Fruit fly (Drosophila melanogaster) whole organism, wandering third instar larva: ENCODE data around the gene CG12116.

ENCODE experiments used
- Abd-B ChIP-seq: fragments of >200 bp; optimal IDR thresholded peaks from 2 replicates; lab custom pipeline; 2017; ENCODE audit warnings: missing biosample characterization, missing genetic modification characterization
- CG32264 ChIP-seq: fragments of 200-800 bp; sonication (Bioruptor generic); optimal IDR thresholded peaks from 2 replicates; lab custom pipeline; 2016; ENCODE audit warnings: missing biosample characterization, missing genetic modification characterization
- CG9705 ChIP-seq: fragments of 200-800 bp; sonication (Bioruptor generic); optimal IDR thresholded peaks from 2 replicates; lab custom pipeline; 2018; ENCODE audit warnings: missing biosample characterization, mild to moderate bottlenecking, missing genetic modification characterization
- CrebA ChIP-seq: fragments of 200-800 bp; sonication (Bioruptor generic); optimal IDR thresholded peaks from 2 replicates; lab custom pipeline; 2016; ENCODE audit warnings: missing biosample characterization, mild to moderate bottlenecking, missing genetic modification characterization, borderline replicate concordance
- Dfd ChIP-seq: fragments of >200 bp; optimal IDR thresholded peaks from 2 replicates; lab custom pipeline; 2017; ENCODE audit warnings: missing biosample characterization, missing genetic modification characterization
- Dif ChIP-seq: fragments of 200-275, 200-300 bp; sonication (Bioruptor generic); optimal IDR thresholded peaks from 2 replicates; lab custom pipeline; 2018; ENCODE audit warnings: missing biosample characterization, missing genetic modification characterization; ENCODE audit not compliant: partially characterized antibody
- GATAd ChIP-seq: sonication (Bioruptor generic); optimal IDR thresholded peaks from 2 replicates; lab custom pipeline; 2016; ENCODE audit warnings: missing biosample characterization, missing genetic modification characterization
- HLH106 ChIP-seq: fragments of 200-800 bp; optimal IDR thresholded peaks from 3 replicates; lab custom pipeline; 2019; ENCODE audit warnings: missing biosample characterization, mild to moderate bottlenecking, missing genetic modification characterization, moderate library complexity
- Hnf4 ChIP-seq: fragments of 200-800 bp; sonication (Bioruptor generic); optimal IDR thresholded peaks from 2 replicates; lab custom pipeline; 2016; ENCODE audit warnings: missing biosample characterization, mild to moderate bottlenecking, missing genetic modification characterization
- Hr78 ChIP-seq: fragments of >200 bp; optimal IDR thresholded peaks from 2 replicates; lab custom pipeline; 2017; ENCODE audit warnings: missing biosample characterization, missing genetic modification characterization
- Hr83 ChIP-seq: fragments of 200-300 bp; sonication (Bioruptor generic); optimal IDR thresholded peaks from 2 replicates; lab custom pipeline; 2016; ENCODE audit warnings: missing biosample characterization, mild to moderate bottlenecking, missing genetic modification characterization, moderate library complexity; ENCODE audit not compliant: poor library complexity, severe bottlenecking
- Jra ChIP-seq: sonication (Bioruptor generic); optimal IDR thresholded peaks from 2 replicates; lab custom pipeline; 2016; ENCODE audit warnings: missing biosample characterization, missing genetic modification characterization
- Mio ChIP-seq: sonication (Bioruptor generic); optimal IDR thresholded peaks from 2 replicates; lab custom pipeline; 2016; ENCODE audit warnings: missing biosample characterization, missing genetic modification characterization
- Myc ChIP-seq: fragments of >200 bp; optimal IDR thresholded peaks from 2 replicates; lab custom pipeline; 2017
- N ChIP-seq: fragments of >200 bp; optimal IDR thresholded peaks from 2 replicates; lab custom pipeline; 2018; ENCODE audit warnings: missing biosample characterization, missing external identifiers, missing genetic modification characterization
- OdsH ChIP-seq: fragments of 200-800 bp; sonication (Bioruptor generic); optimal IDR thresholded peaks from 2 replicates; lab custom pipeline; 2016; ENCODE audit warnings: missing biosample characterization, mild to moderate bottlenecking, missing genetic modification characterization
- Rel ChIP-seq, 2 experiments: fragments of 200-800 bp; sonication (Bioruptor generic) in 1 of 2; optimal IDR thresholded peaks; 2 replicates in 1 of 2; 3 replicates in 1 of 2; lab custom pipeline; 2016 to 2019; ENCODE audit warnings: mild to moderate bottlenecking in 2 of 2, missing biosample characterization in 2 of 2, missing genetic modification characterization in 2 of 2, moderate library complexity in 1 of 2
- Sp1 ChIP-seq: fragments of 200-800 bp; sonication (Bioruptor generic); optimal IDR thresholded peaks from 3 replicates; lab custom pipeline; 2019; ENCODE audit warnings: missing biosample characterization, mild to moderate bottlenecking, missing genetic modification characterization, moderate library complexity
- br ChIP-seq: fragments of 200-800 bp; sonication (Bioruptor generic); optimal IDR thresholded peaks from 2 replicates; lab custom pipeline; 2016; ENCODE audit warnings: missing biosample characterization, missing genetic modification characterization
- dl ChIP-seq, 2 experiments: fragments of 175-275, 200-275 bp in 1 of 2; fragments of 200-275 bp in 1 of 2; sonication (Bioruptor generic); optimal IDR thresholded peaks; lab custom pipeline; 2018; ENCODE audit warnings: mild to moderate bottlenecking in 2 of 2, missing biosample characterization in 2 of 2, missing genetic modification characterization in 2 of 2, moderate library complexity in 2 of 2; ENCODE audit not compliant: partially characterized antibody in 2 of 2, insufficient read depth in 1 of 2
- dsf ChIP-seq: sonication (Bioruptor generic); optimal IDR thresholded peaks from 2 replicates; lab custom pipeline; 2016; ENCODE audit warnings: missing biosample characterization, missing genetic modification characterization, borderline replicate concordance
- ey ChIP-seq: fragments of 200-800 bp; sonication (Bioruptor generic); optimal IDR thresholded peaks from 2 replicates; lab custom pipeline; 2016; ENCODE audit warnings: missing biosample characterization, missing genetic modification characterization
- fru ChIP-seq: fragments of 200-800 bp; sonication (Bioruptor generic); optimal IDR thresholded peaks from 3 replicates; lab custom pipeline; 2016; ENCODE audit warnings: missing biosample characterization, mild to moderate bottlenecking, missing genetic modification characterization
- h ChIP-seq: fragments of 200-800 bp; sonication (Bioruptor generic); optimal IDR thresholded peaks from 3 replicates; lab custom pipeline; 2016; ENCODE audit warnings: missing biosample characterization, mild to moderate bottlenecking, missing genetic modification characterization
- jim ChIP-seq: fragments of 175-275, 200-325 bp; sonication (Bioruptor generic); optimal IDR thresholded peaks from 2 replicates; lab custom pipeline; 2016; ENCODE audit warnings: missing biosample characterization, mild to moderate bottlenecking, missing genetic modification characterization
- lola ChIP-seq: fragments of >200 bp; optimal IDR thresholded peaks from 2 replicates; lab custom pipeline; 2017; ENCODE audit warnings: missing biosample characterization, missing genetic modification characterization
- pan ChIP-seq: fragments of >200 bp; optimal IDR thresholded peaks from 2 replicates; lab custom pipeline; 2017
- psq ChIP-seq: fragments of 200-800 bp; sonication (Bioruptor generic); optimal IDR thresholded peaks from 3 replicates; lab custom pipeline; 2017; ENCODE audit warnings: missing biosample characterization, mild to moderate bottlenecking, missing genetic modification characterization, moderate library complexity
- rgr ChIP-seq: fragments of 200-800 bp; sonication (Bioruptor generic); optimal IDR thresholded peaks from 3 replicates; lab custom pipeline; 2016; ENCODE audit warnings: missing biosample characterization, mild to moderate bottlenecking, missing genetic modification characterization
- sage ChIP-seq: fragments of 200-800 bp; sonication (Bioruptor generic); optimal IDR thresholded peaks from 2 replicates; lab custom pipeline; 2016; ENCODE audit warnings: missing biosample characterization, mild to moderate bottlenecking, missing genetic modification characterization
- sv ChIP-seq: fragments of 200-800 bp; sonication (Bioruptor generic); optimal IDR thresholded peaks from 3 replicates; lab custom pipeline; 2016; ENCODE audit warnings: missing biosample characterization, missing genetic modification characterization
- tai ChIP-seq: sonication (Bioruptor generic); optimal IDR thresholded peaks from 2 replicates; lab custom pipeline; 2016; ENCODE audit warnings: missing biosample characterization, missing genetic modification characterization
- usp ChIP-seq: fragments of >200 bp; optimal IDR thresholded peaks from 2 replicates; lab custom pipeline; 2017; ENCODE audit warnings: missing biosample characterization, missing genetic modification characterization

Gene CG12116

dm6 chrX:8490291-8490975 lies 21.6 kb upstream of the CG12116 start:
- TF ChIP-seq Hnf4 (GFP tag; lab: Kevin White, UChicago), result no peak
- TF ChIP-seq tai (GFP tag; lab: Kevin White, UChicago), result no peak
- TF ChIP-seq h (GFP tag; lab: Kevin White, UChicago), result no peak
- no peak for TF ChIP-seq br (GFP tag; lab: Kevin White, UChicago)
- no peak for TF ChIP-seq sage (GFP tag; lab: Kevin White, UChicago)
- no peak for TF ChIP-seq jim (GFP tag; lab: Kevin White, UChicago)
- no peak for TF ChIP-seq psq (GFP tag; lab: Kevin White, UChicago)
- no peak for TF ChIP-seq Abd-B (GFP tag; lab: Kevin White, UChicago)
- TF ChIP-seq Hr78 (GFP tag; lab: Kevin White, UChicago), result no peak
- TF ChIP-seq Dif, result no peak
- TF ChIP-seq Rel (GFP tag; optimal IDR thresholded peaks at IDR 0.05; lab: Kevin White, UChicago), result no peak
- no peak for TF ChIP-seq Rel (tag; optimal IDR thresholded peaks at IDR 0.05; lab: Kevin White, UChicago)
- no peak for TF ChIP-seq dl (GFP tag; optimal IDR thresholded peaks at IDR 0.05; lab: Kevin White, UChicago; ENCODE audit: insufficient read depth in 1 of 2, partially characterized antibody in 2 of 2)
- TF ChIP-seq Myc (lab: Kevin White, UChicago), result no peak
- no peak for TF ChIP-seq Mio
- TF ChIP-seq dsf (GFP tag; lab: Kevin White, UChicago), result no peak
- no peak for TF ChIP-seq Dfd (GFP tag; lab: Kevin White, UChicago)
- TF ChIP-seq CG32264, result no peak
- no peak for TF ChIP-seq ey
- TF ChIP-seq pan, result no peak
- no peak for TF ChIP-seq CrebA (GFP tag; lab: Kevin White, UChicago)
- TF ChIP-seq, all 38 proteins: peak for 0

DNA sequence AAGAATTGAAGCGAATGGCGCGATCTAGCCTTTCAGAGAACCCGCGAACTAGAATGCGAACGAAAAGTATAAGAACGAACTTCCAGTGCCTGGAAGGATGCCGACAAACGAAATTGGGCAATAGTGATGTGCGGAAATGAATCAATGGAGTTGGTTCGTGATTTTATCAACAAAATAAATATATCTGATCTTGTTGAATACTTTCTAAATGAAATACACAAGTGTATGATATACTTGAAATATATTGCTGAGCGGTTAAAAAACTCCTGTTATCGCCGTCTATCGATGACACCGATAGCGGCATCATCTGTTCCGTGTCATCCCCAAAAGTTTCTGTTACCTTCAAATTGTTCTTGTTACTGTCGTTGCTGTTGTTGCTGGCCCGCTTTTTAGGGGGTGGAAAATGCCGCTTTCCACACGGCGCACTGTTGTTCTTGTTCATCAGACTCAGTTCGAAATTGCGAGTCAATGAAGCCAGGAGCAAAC lies 20.7 kb upstream of the CG12116 start, which contains the start of gene otu:
Gene otu (minus strand): TSS at position 51 of the 486 bp plus-strand sequence.
- TF ChIP-seq dsf (GFP tag; lab: Kevin White, UChicago) (no peak), Hnf4 (GFP tag; lab: Kevin White, UChicago) (no peak), CG32264 (no peak), Jra (GFP tag; lab: Kevin White, UChicago) (no peak), N (no peak), usp (GFP tag; lab: Kevin White, UChicago) (no peak), Rel (GFP tag; optimal IDR thresholded peaks at IDR 0.05; lab: Kevin White, UChicago) (no peak), Rel (tag; optimal IDR thresholded peaks at IDR 0.05; lab: Kevin White, UChicago) (no peak)

dm6 chrX:8489048-8489447 lies 20.2 kb upstream of the CG12116 start, which contains the start of gene CG33181:
Gene CG33181 (plus strand): TSS chrX:8489348.
- no peak for TF ChIP-seq h (GFP tag; lab: Kevin White, UChicago)
- TF ChIP-seq, all 38 proteins: peak for 0

DNA sequence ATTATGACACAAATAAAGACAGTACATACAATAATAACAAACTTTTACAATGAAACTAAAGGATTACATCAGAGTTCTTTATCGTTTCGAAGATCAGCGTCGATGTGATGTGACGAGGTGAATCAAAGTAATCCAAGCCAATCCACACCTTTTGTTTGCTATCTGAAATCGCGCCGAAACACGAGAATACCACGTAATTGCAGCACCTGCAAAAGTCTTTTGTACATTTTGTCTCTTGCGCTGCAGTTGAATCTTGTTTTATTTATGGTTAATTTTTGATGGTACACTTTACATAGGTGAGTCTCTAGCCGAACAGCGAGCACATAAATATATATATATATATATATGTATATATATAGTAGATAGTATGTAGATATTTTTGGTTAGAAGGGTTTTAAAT lies 16.0 kb upstream of the CG12116 start:
- no peak for TF ChIP-seq CG9705 (GFP tag; lab: Kevin White, UChicago)
- TF ChIP-seq lola, result no peak
- TF ChIP-seq dl (GFP tag; optimal IDR thresholded peaks at IDR 0.05; lab: Kevin White, UChicago; ENCODE audit: insufficient read depth in 1 of 2, partially characterized antibody in 2 of 2), result no peak
- TF ChIP-seq psq (GFP tag; lab: Kevin White, UChicago), result no peak
- no peak for TF ChIP-seq CrebA (GFP tag; lab: Kevin White, UChicago)
- no peak for TF ChIP-seq OdsH
- no peak for TF ChIP-seq Hr83 (GFP tag; lab: Kevin White, UChicago)
- no peak for TF ChIP-seq br (GFP tag; lab: Kevin White, UChicago)
- no peak for TF ChIP-seq Jra (GFP tag; lab: Kevin White, UChicago)
- TF ChIP-seq N, result no peak
- no peak for TF ChIP-seq jim (GFP tag; lab: Kevin White, UChicago)
- no peak for TF ChIP-seq ey
- no peak for TF ChIP-seq Hr78 (GFP tag; lab: Kevin White, UChicago)

- TF ChIP-seq N (no peak), GATAd (no peak), CG9705 (GFP tag; lab: Kevin White, UChicago) (no peak), h (GFP tag; lab: Kevin White, UChicago) (no peak), HLH106 (no peak), Sp1 (GFP tag; lab: Kevin White, UChicago) (no peak), usp (GFP tag; lab: Kevin White, UChicago) (no peak), rgr (GFP tag; lab: Kevin White, UChicago) (no peak), fru (GFP tag; lab: Kevin White, UChicago) (no peak), tai (GFP tag; lab: Kevin White, UChicago) (no peak), Dfd (GFP tag; lab: Kevin White, UChicago) (no peak), sv (GFP tag; lab: Kevin White, UChicago) (no peak), OdsH (no peak)
These were observed 14.9 kb upstream of the CG12116 start, which contains the start of gene CG33223 for dm6 chrX:8483671-8484070. Gene CG33223 (minus strand): TSS chrX:8483885.
